Fruit fly (Drosophila melanogaster) whole organism, embryonic: ENCODE measurements around the gene RpL28.

Source experiments
- Ada2b ChIP-seq: fragments of 200-800 bp; sonication (Bioruptor generic); IDR thresholded peaks from 2 replicates; pipeline ENCODE4 v1.3.6; 2022; ENCODE audit warnings: missing biosample characterization, missing genetic modification characterization
- BtbVII ChIP-seq: fragments of 200-800 bp; sonication (Bioruptor generic); optimal IDR thresholded peaks from 3 replicates; lab custom pipeline; 2017; ENCODE audit warnings: missing biosample characterization, mild to moderate bottlenecking, missing genetic modification characterization
- CG10321 ChIP-seq: fragments of 200-800 bp; sonication (Bioruptor generic); IDR thresholded peaks from 2 replicates; pipeline ENCODE4 v1.3.6; 2022; ENCODE audit warnings: missing biosample characterization, missing genetic modification characterization
- CG10462 ChIP-seq: fragments of 200-800 bp; sonication (Bioruptor generic); optimal IDR thresholded peaks from 2 replicates; lab custom pipeline; 2016; ENCODE audit warnings: missing biosample characterization, missing genetic modification characterization
- CG11696 ChIP-seq: fragments of 200-800 bp; sonication (Bioruptor generic); IDR thresholded peaks from 2 replicates; pipeline ENCODE4 v1.3.6; 2022; ENCODE audit warnings: missing biosample characterization, missing genetic modification characterization
- CG14710 ChIP-seq: fragments of 200-800 bp; sonication (Bioruptor generic); optimal IDR thresholded peaks from 3 replicates; lab custom pipeline; 2019; ENCODE audit warnings: missing biosample characterization, mild to moderate bottlenecking, missing genetic modification characterization, moderate library complexity
- CG15011 ChIP-seq: fragments of 200-800 bp; sonication (Bioruptor generic); optimal IDR thresholded peaks from 3 replicates; lab custom pipeline; 2018; ENCODE audit warnings: missing biosample characterization, mild to moderate bottlenecking, missing genetic modification characterization
- CG15514 ChIP-seq: fragments of 200-800 bp; sonication (Bioruptor generic); optimal IDR thresholded peaks from 3 replicates; lab custom pipeline; 2017; ENCODE audit warnings: missing biosample characterization, missing genetic modification characterization, mild to moderate bottlenecking, moderate library complexity, missing genetic modification reagents
- CG1602 ChIP-seq: fragments of 200-800 bp; sonication (Bioruptor generic); optimal IDR thresholded peaks from 3 replicates; lab custom pipeline; 2016; ENCODE audit warnings: missing biosample characterization, missing genetic modification characterization
- CG1647 ChIP-seq: fragments of 200-800 bp; sonication (Bioruptor generic); optimal IDR thresholded peaks from 3 replicates; lab custom pipeline; 2016; ENCODE audit warnings: missing biosample characterization, missing genetic modification characterization
- CG17359 ChIP-seq: fragments of 200-800 bp; sonication (Bioruptor generic); optimal IDR thresholded peaks from 3 replicates; lab custom pipeline; 2018; ENCODE audit warnings: missing biosample characterization, mild to moderate bottlenecking, missing genetic modification characterization, moderate library complexity
- CG17568 ChIP-seq: fragments of 200-800 bp; sonication (Bioruptor generic); optimal IDR thresholded peaks from 2 replicates; lab custom pipeline; 2018; ENCODE audit warnings: missing biosample characterization, mild to moderate bottlenecking, missing genetic modification characterization, moderate library complexity
- CG17912 ChIP-seq: fragments of 200-800 bp; sonication (Bioruptor generic); optimal IDR thresholded peaks from 2 replicates; lab custom pipeline; 2018; ENCODE audit warnings: missing biosample characterization, mild to moderate bottlenecking, missing genetic modification characterization
- CG1792 ChIP-seq: fragments of 200-800 bp; sonication (Bioruptor generic); optimal IDR thresholded peaks from 2 replicates; lab custom pipeline; 2016; ENCODE audit warnings: missing biosample characterization, missing genetic modification characterization
- CG2116 ChIP-seq: fragments of 200-800 bp; sonication (Bioruptor generic); optimal IDR thresholded peaks from 3 replicates; lab custom pipeline; 2018; ENCODE audit warnings: missing biosample characterization, mild to moderate bottlenecking, missing genetic modification characterization
- CG30403 ChIP-seq: fragments of 200-800 bp; sonication (Bioruptor generic); optimal IDR thresholded peaks from 3 replicates; lab custom pipeline; 2016; ENCODE audit warnings: missing biosample characterization, missing genetic modification characterization
- CG4328 ChIP-seq: fragments of 200-800 bp; sonication (Bioruptor generic); optimal IDR thresholded peaks from 3 replicates; lab custom pipeline; 2017; ENCODE audit warnings: missing biosample characterization, missing genetic modification reagents, missing genetic modification characterization
- CG6791 ChIP-seq: fragments of 200-800 bp; sonication (Bioruptor generic); IDR thresholded peaks from 3 replicates; pipeline ENCODE4 v1.3.6; 2022; ENCODE audit warnings: missing biosample characterization, missing genetic modification characterization; ENCODE audit not compliant: partially characterized antibody
- CG8290 ChIP-seq, 3 experiments: fragments of 200-800 bp; sonication (Bioruptor generic); optimal IDR thresholded peaks; 2 replicates each; lab custom pipeline; 2016 to 2019; ENCODE audit warnings: missing biosample characterization in 3 of 3, missing genetic modification characterization in 3 of 3, mild to moderate bottlenecking in 2 of 3, moderate library complexity in 1 of 3
- Dip2 ChIP-seq: fragments of 200-800 bp; sonication (Bioruptor generic); IDR thresholded peaks from 2 replicates; pipeline ENCODE4 v1.3.6; 2022; ENCODE audit warnings: missing biosample characterization, missing genetic modification characterization
- Doc2 ChIP-seq: fragments of 200-800 bp; sonication (Bioruptor generic); IDR thresholded peaks from 2 replicates; pipeline ENCODE4 v1.3.6; 2022; ENCODE audit warnings: missing biosample characterization, missing genetic modification characterization
- E2f1 ChIP-seq: fragments of 200-800 bp; sonication (Bioruptor generic); IDR thresholded peaks from 2 replicates; pipeline ENCODE4 v1.3.6; 2022; ENCODE audit warnings: missing biosample characterization, missing genetic modification characterization
- E2f2 ChIP-seq: fragments of 200-800 bp; sonication (Bioruptor generic); IDR thresholded peaks from 2 replicates; pipeline ENCODE4 v1.3.6; 2022; ENCODE audit warnings: missing biosample characterization, missing genetic modification characterization
- Eip74EF ChIP-seq, 2 experiments: fragments of 200-800 bp in 1 of 2; fragments of >200 bp in 1 of 2; sonication (Bioruptor generic) in 1 of 2; optimal IDR thresholded peaks; 2 replicates each; lab custom pipeline; 2017 to 2019; ENCODE audit warnings: missing biosample characterization in 2 of 2, missing genetic modification characterization in 2 of 2, mild to moderate bottlenecking in 1 of 2, moderate library complexity in 1 of 2
- H2.0 ChIP-seq: fragments of 200-800 bp; sonication (Bioruptor generic); IDR thresholded peaks from 2 replicates; pipeline ENCODE4 v1.3.6; 2022; ENCODE audit warnings: missing biosample characterization, missing genetic modification characterization
- HLH54F ChIP-seq: fragments of 200-800 bp; sonication (Bioruptor generic); optimal IDR thresholded peaks from 3 replicates; lab custom pipeline; 2016; ENCODE audit warnings: missing biosample characterization, missing genetic modification characterization
- MESR4 ChIP-seq: fragments of 200-800 bp; sonication (Bioruptor generic); optimal IDR thresholded peaks from 2 replicates; lab custom pipeline; 2018; ENCODE audit warnings: missing biosample characterization, mild to moderate bottlenecking, missing genetic modification characterization, moderate library complexity
- Nf-YC ChIP-seq: fragments of 200-800 bp; optimal IDR thresholded peaks from 3 replicates; lab custom pipeline; 2019; ENCODE audit warnings: missing biosample characterization, mild to moderate bottlenecking, missing genetic modification characterization, moderate library complexity
- Oaz ChIP-seq: fragments of 200-800 bp; sonication (Bioruptor generic); IDR thresholded peaks from 2 replicates; pipeline ENCODE4 v1.3.6; 2022; ENCODE audit warnings: missing biosample characterization, missing genetic modification characterization
- Stat92E ChIP-seq, 3 experiments: fragments of >200 bp in 2 of 3; fragments of 200-800 bp in 1 of 3; sonication (Bioruptor generic) in 1 of 3; optimal IDR thresholded peaks; 2 replicates each; lab custom pipeline; 2017 to 2019; ENCODE audit warnings: missing biosample characterization in 3 of 3, missing genetic modification characterization in 3 of 3, mild to moderate bottlenecking in 1 of 3, moderate library complexity in 1 of 3
- bbx ChIP-seq: fragments of 200-800 bp; sonication (Bioruptor generic); IDR thresholded peaks from 2 replicates; pipeline ENCODE4 v1.3.6; 2022; ENCODE audit warnings: missing biosample characterization, missing genetic modification characterization; ENCODE audit not compliant: partially characterized antibody
- bcd ChIP-seq: fragments of 200-800 bp; sonication (Bioruptor generic); optimal IDR thresholded peaks from 2 replicates; lab custom pipeline; 2017; ENCODE audit warnings: missing biosample characterization, mild to moderate bottlenecking, missing genetic modification characterization
- bigmax ChIP-seq: fragments of 200-800 bp; sonication (Bioruptor generic); optimal IDR thresholded peaks from 2 replicates; lab custom pipeline; 2018; ENCODE audit warnings: missing biosample characterization, mild to moderate bottlenecking, missing genetic modification characterization
- chif ChIP-seq, 2 experiments: fragments of 200-800 bp; sonication (Bioruptor generic); optimal IDR thresholded peaks; 3 replicates each; lab custom pipeline; 2016; ENCODE audit warnings: missing biosample characterization in 2 of 2, missing genetic modification characterization in 2 of 2
- crp ChIP-seq, 2 experiments: fragments of 200-800 bp; sonication (Bioruptor generic); optimal IDR thresholded peaks; 2 replicates in 1 of 2; 3 replicates in 1 of 2; lab custom pipeline; 2017; ENCODE audit warnings: missing biosample characterization in 2 of 2, missing genetic modification characterization in 2 of 2, mild to moderate bottlenecking in 1 of 2, moderate library complexity in 1 of 2
- dan ChIP-seq: fragments of 200-800 bp; sonication (Bioruptor generic); IDR thresholded peaks from 2 replicates; pipeline ENCODE4 v1.3.6; 2022; ENCODE audit warnings: missing biosample characterization, missing genetic modification characterization
- dmrt11E ChIP-seq: fragments of 200-800 bp; sonication (Bioruptor generic); optimal IDR thresholded peaks from 3 replicates; lab custom pipeline; 2018; ENCODE audit warnings: missing biosample characterization, mild to moderate bottlenecking, missing genetic modification characterization, moderate library complexity
- ems ChIP-seq: fragments of 200-800 bp; sonication (Bioruptor generic); optimal IDR thresholded peaks from 3 replicates; lab custom pipeline; 2016; ENCODE audit warnings: missing biosample characterization, missing genetic modification characterization
- en ChIP-seq: fragments of 200-800 bp; sonication (Bioruptor generic); optimal IDR thresholded peaks from 2 replicates; lab custom pipeline; 2016; ENCODE audit warnings: missing biosample characterization, missing genetic modification characterization
- eyg ChIP-seq: fragments of 200-800 bp; sonication (Bioruptor generic); optimal IDR thresholded peaks from 3 replicates; lab custom pipeline; 2016; ENCODE audit warnings: missing biosample characterization, missing genetic modification characterization
- gcm2 ChIP-seq: fragments of 200-800 bp; sonication (Bioruptor generic); optimal IDR thresholded peaks from 2 replicates; lab custom pipeline; 2016; ENCODE audit warnings: missing biosample characterization, missing genetic modification characterization
- mld ChIP-seq: fragments of 200-800 bp; sonication (Bioruptor generic); IDR thresholded peaks from 3 replicates; pipeline ENCODE4 v1.3.6; 2022; ENCODE audit warnings: missing biosample characterization, missing genetic modification characterization; ENCODE audit not compliant: partially characterized antibody
- nerfin-1 ChIP-seq: fragments of 200-800 bp; sonication (Bioruptor generic); optimal IDR thresholded peaks from 3 replicates; lab custom pipeline; 2019; ENCODE audit warnings: missing biosample characterization, mild to moderate bottlenecking, missing genetic modification characterization, moderate library complexity
- pho ChIP-seq: fragments of 200-800 bp; sonication (Bioruptor generic); optimal IDR thresholded peaks from 2 replicates; lab custom pipeline; 2016; ENCODE audit warnings: missing biosample characterization, missing genetic modification characterization
- ranshi ChIP-seq: fragments of 200-800 bp; sonication (Bioruptor generic); IDR thresholded peaks from 2 replicates; pipeline ENCODE4 v1.3.6; 2022; ENCODE audit warnings: missing biosample characterization, missing genetic modification characterization
- vfl ChIP-seq: fragments of 200-800 bp; sonication (Bioruptor generic); optimal IDR thresholded peaks from 2 replicates; lab custom pipeline; 2016; ENCODE audit warnings: missing biosample characterization, missing genetic modification characterization

RpL28 gene

dm6 chr3L:3239785-3240596, 17.2 kb upstream of the RpL28 start (continued):
- no peak for TF ChIP-seq Dip2
- TF ChIP-seq dmrt11E (tag; lab: Kevin White, UChicago): peak; percentile 14
- no peak for TF ChIP-seq eyg
- no peak for TF ChIP-seq CG17568 (GFP tag; lab: Kevin White, UChicago)
- no peak for TF ChIP-seq crp (GFP tag; optimal IDR thresholded peaks at IDR 0.05; lab: Kevin White, UChicago)
- peak; percentile 9 for TF ChIP-seq CG17359
- TF ChIP-seq gcm2 (GFP tag; lab: Kevin White, UChicago): no peak
- TF ChIP-seq CG6791 (GFP tag; lab: Robert Waterston, UW): no peak
- TF ChIP-seq CG10321 (GFP tag; lab: Robert Waterston, UW): no peak
- no peak for TF ChIP-seq CG17912 (GFP tag; lab: Kevin White, UChicago)
- TF ChIP-seq en (GFP tag; lab: Kevin White, UChicago): no peak
- TF ChIP-seq CG8290 (GFP tag; optimal IDR thresholded peaks at IDR 0.05; lab: Kevin White, UChicago): no peak
- TF ChIP-seq CG8290 (tag; optimal IDR thresholded peaks at IDR 0.05; lab: Kevin White, UChicago): peak in 1 of 2 experiments; percentile 51
- no peak for TF ChIP-seq Ada2b (GFP tag; lab: Robert Waterston, UW)
- TF ChIP-seq Stat92E (GFP tag; optimal IDR thresholded peaks at IDR 0.05; lab: Kevin White, UChicago): no peak
- no peak for TF ChIP-seq CG10462 (GFP tag; lab: Kevin White, UChicago)
- TF ChIP-seq CG1647 (GFP tag; lab: Kevin White, UChicago): no peak
- TF ChIP-seq Nf-YC (tag; lab: Kevin White, UChicago): no peak
- TF ChIP-seq Oaz (GFP tag; lab: Robert Waterston, UW): no peak
- TF ChIP-seq CG4328 (GFP tag; lab: Kevin White, UChicago): no peak
- no peak for TF ChIP-seq CG2116 (GFP tag; lab: Kevin White, UChicago)
- no peak for TF ChIP-seq dan (GFP tag; lab: Robert Waterston, UW)

- TF ChIP-seq E2f1 (GFP tag; lab: Robert Waterston, UW) (0 out of 2 replicates have a peak, but pooled peaks have one; percentile 15), CG1792 (GFP tag; lab: Kevin White, UChicago) (peak; percentile 16), CG15514 (GFP tag; lab: Kevin White, UChicago) (peak; percentile 86), ranshi (GFP tag; lab: Robert Waterston, UW) (no peak), ems (GFP tag; lab: Kevin White, UChicago) (peak; percentile 48), pho (peak; percentile 70), BtbVII (GFP tag; lab: Kevin White, UChicago) (peak; percentile 0), nerfin-1 (tag; lab: Kevin White, UChicago) (peak; percentile 12), HLH54F (GFP tag; lab: Kevin White, UChicago) (peak; percentile 32), Doc2 (GFP tag; lab: Robert Waterston, UW) (no peak), CG30403 (GFP tag; lab: Kevin White, UChicago) (peak; percentile 60), bbx (peak; percentile 54), E2f2 (GFP tag; lab: Robert Waterston, UW) (peak; percentile 99), chif (GFP tag; optimal IDR thresholded peaks at IDR 0.05; lab: Kevin White, UChicago) (peak in 1 of 2 experiments; percentile 29), CG14710 (peak; percentile 72), CG1602 (peak; percentile 11), CG6791 (GFP tag; lab: Robert Waterston, UW) (peak; percentile 67), H2.0 (GFP tag; lab: Robert Waterston, UW) (0 out of 2 replicates have a peak, but pooled peaks have one; percentile 9), MESR4 (peak; percentile 74), CG11696 (GFP tag; lab: Robert Waterston, UW) (no peak), mld (GFP tag; lab: Robert Waterston, UW) (no peak), Eip74EF (GFP tag; optimal IDR thresholded peaks at IDR 0.05; lab: Kevin White, UChicago) (no peak), vfl (GFP tag; lab: Kevin White, UChicago) (peak; percentile 59), bcd (GFP tag; lab: Kevin White, UChicago) (no peak), bigmax (GFP tag; lab: Kevin White, UChicago) (no peak), CG15011 (no peak)
Measured at dm6 chr3L:3239033-3239752, 16.4 kb upstream of the RpL28 start, which contains the start of gene CG17746. Gene CG17746, minus strand, starts transcription at chr3L:3239578.
